Worm (Caenorhabditis elegans) whole organism, young adult: ENCODE measurements around the gene C32C4.16.

Experiments
- B0035.1 ChIP-seq: sonication (generic microtip); optimal IDR thresholded peaks from 2 replicates; lab custom pipeline; 2016; ENCODE audit warnings: missing genetic modification characterization, mild to moderate bottlenecking, missing compliant biosample characterization, missing genotype, missing genetic modification reagents
- B0336.3 ChIP-seq: fragments of 200-800 bp; sonication (Bioruptor generic); IDR thresholded peaks from 2 replicates; pipeline ENCODE4 v1.3.6; 2022; ENCODE audit warnings: missing genetic modification characterization, missing compliant biosample characterization
- F33H1.4 ChIP-seq: fragments of 200-800 bp; sonication (Bioruptor generic); IDR thresholded peaks from 2 replicates; pipeline ENCODE4 v1.3.6; 2022; ENCODE audit warnings: missing genetic modification reagents, missing genetic modification characterization, missing compliant biosample characterization
- F37B4.10 ChIP-seq: fragments of 200-800 bp; sonication (Bioruptor generic); IDR thresholded peaks from 2 replicates; pipeline ENCODE4 v1.3.6; 2022; ENCODE audit warnings: missing genetic modification characterization, missing compliant biosample characterization
- F52B5.7 ChIP-seq: sonication (generic microtip); optimal IDR thresholded peaks from 2 replicates; lab custom pipeline; 2016; ENCODE audit warnings: mild to moderate bottlenecking, missing genetic modification characterization, missing compliant biosample characterization
- F55B11.4 ChIP-seq: sonication (generic microtip); optimal IDR thresholded peaks from 2 replicates; lab custom pipeline; 2016; ENCODE audit warnings: missing compliant biosample characterization, missing genetic modification characterization, borderline replicate concordance; ENCODE audit not compliant: insufficient read depth
- F57A8.1 ChIP-seq: fragments of 200-800 bp; sonication (Bioruptor generic); optimal IDR thresholded peaks from 2 replicates; lab custom pipeline; 2018; ENCODE audit warnings: mild to moderate bottlenecking, missing genetic modification characterization, moderate library complexity, missing compliant biosample characterization
- K11D2.4 ChIP-seq: fragments of 200-800 bp; sonication (Bioruptor generic); IDR thresholded peaks from 2 replicates; pipeline ENCODE4 v1.3.6; 2022; ENCODE audit warnings: missing genetic modification reagents, missing genetic modification characterization, missing compliant biosample characterization
- K12H6.12 ChIP-seq: fragments of 200-800 bp; sonication (Bioruptor generic); optimal IDR thresholded peaks from 2 replicates; lab custom pipeline; 2018; ENCODE audit warnings: mild to moderate bottlenecking, missing genetic modification characterization, missing compliant biosample characterization
- Y67H2A.10 ChIP-seq: fragments of 200-800 bp; sonication (Bioruptor generic); conservative IDR thresholded peaks from 2 replicates; pipeline ENCODE4 v1.3.6; 2022; ENCODE audit warnings: missing genetic modification reagents, missing genetic modification characterization, missing compliant biosample characterization
- Y79H2A.3 ChIP-seq: fragments of 200-800 bp; sonication (Bioruptor generic); conservative IDR thresholded peaks from 2 replicates; pipeline ENCODE4 v1.3.6; 2022; ENCODE audit warnings: missing genetic modification reagents, missing genetic modification characterization, missing compliant biosample characterization
- akir-1 ChIP-seq: fragments of 200-800 bp; sonication (Bioruptor generic); optimal IDR thresholded peaks from 2 replicates; lab custom pipeline; 2018; ENCODE audit warnings: mild to moderate bottlenecking, missing genetic modification characterization, moderate library complexity, missing compliant biosample characterization
- ama-1 ChIP-seq, 3 experiments: fragments of 150-350 bp in 1 of 3; sonication (generic microtip) in 2 of 3; optimal IDR thresholded peaks; 2 replicates each; lab custom pipeline; 2014 to 2018; ENCODE audit warnings: missing biosample characterization in 2 of 3, missing genetic modification characterization in 2 of 3, missing genetic modification reagents in 2 of 3
- aptf-3 ChIP-seq: fragments of 200-800 bp; sonication (Bioruptor generic); IDR thresholded peaks from 2 replicates; pipeline ENCODE4 v1.3.6; 2022; ENCODE audit warnings: missing genetic modification characterization, missing compliant biosample characterization
- attf-3 ChIP-seq: fragments of 200-800 bp; sonication (Bioruptor generic); conservative IDR thresholded peaks from 2 replicates; pipeline ENCODE4 v1.3.6; 2022; ENCODE audit warnings: missing genetic modification reagents, missing genetic modification characterization, missing compliant biosample characterization
- attf-5 ChIP-seq: fragments of 200-800 bp; sonication (Bioruptor generic); optimal IDR thresholded peaks from 2 replicates; lab custom pipeline; 2018; ENCODE audit warnings: mild to moderate bottlenecking, missing genetic modification characterization, missing compliant biosample characterization
- cebp-1 ChIP-seq, 2 experiments: fragments of 200-800 bp in 1 of 2; sonication (Bioruptor generic) in 1 of 2; sonication (generic microtip) in 1 of 2; IDR thresholded peaks in 1 of 2; optimal IDR thresholded peaks in 1 of 2; 2 replicates each; pipeline versions ENCODE4 v1.3.6 to Lab custom; 2017 to 2022; ENCODE audit warnings: missing compliant biosample characterization in 2 of 2, missing genetic modification characterization in 2 of 2, mild to moderate bottlenecking in 1 of 2, missing genetic modification reagents in 1 of 2, moderate library complexity in 1 of 2
- ceh-27 ChIP-seq: fragments of 200-800 bp; sonication (Bioruptor generic); optimal IDR thresholded peaks from 2 replicates; lab custom pipeline; 2018; ENCODE audit warnings: mild to moderate bottlenecking, missing genetic modification characterization, moderate library complexity, missing compliant biosample characterization
- chd-7 ChIP-seq: sonication (generic microtip); optimal IDR thresholded peaks from 2 replicates; lab custom pipeline; 2016; ENCODE audit warnings: mild to moderate bottlenecking, missing genetic modification characterization, moderate library complexity, missing compliant biosample characterization
- die-1 ChIP-seq: sonication (generic microtip); optimal IDR thresholded peaks from 2 replicates; lab custom pipeline; 2016; ENCODE audit warnings: missing genotype, mild to moderate bottlenecking, missing genetic modification characterization, missing compliant biosample characterization
- hsf-1 ChIP-seq: fragments of 200-800 bp; sonication (Bioruptor generic); IDR thresholded peaks from 2 replicates; pipeline ENCODE4 v1.3.6; 2022; ENCODE audit warnings: missing genetic modification reagents, missing genetic modification characterization, missing compliant biosample characterization
- let-526 ChIP-seq: fragments of 200-800 bp; sonication (Bioruptor generic); IDR thresholded peaks from 2 replicates; pipeline ENCODE4 v1.3.6; 2022; ENCODE audit warnings: missing genetic modification reagents, missing genetic modification characterization, missing compliant biosample characterization
- lsl-1 ChIP-seq: fragments of 200-800 bp; sonication (Bioruptor generic); optimal IDR thresholded peaks from 2 replicates; lab custom pipeline; 2018; ENCODE audit warnings: mild to moderate bottlenecking, missing genetic modification characterization, moderate library complexity, missing compliant biosample characterization
- mes-4 ChIP-seq: sonication (generic microtip); optimal IDR thresholded peaks from 2 replicates; lab custom pipeline; 2016; ENCODE audit warnings: missing genotype, missing genetic modification characterization, missing compliant biosample characterization
- mxl-1 ChIP-seq: sonication (generic microtip); optimal IDR thresholded peaks from 2 replicates; lab custom pipeline; 2016; ENCODE audit warnings: missing genetic modification characterization, missing compliant biosample characterization
- nfya-2 ChIP-seq: fragments of 200-800 bp; sonication (Bioruptor generic); IDR thresholded peaks from 2 replicates; pipeline ENCODE4 v1.3.6; 2022; ENCODE audit warnings: missing genetic modification reagents, missing genetic modification characterization, missing compliant biosample characterization
- pha-4 ChIP-seq: fragments of 150-350 bp; sonication (generic microtip); optimal IDR thresholded peaks from 2 replicates; lab custom pipeline; 2014; ENCODE audit warnings: missing biosample characterization, missing genetic modification reagents, missing genetic modification characterization
- rcor-1 ChIP-seq: fragments of 200-800 bp; sonication (Bioruptor generic); IDR thresholded peaks from 2 replicates; pipeline ENCODE4 v1.3.6; 2022; ENCODE audit warnings: missing genetic modification reagents, missing genetic modification characterization, missing compliant biosample characterization
- sea-2 ChIP-seq: fragments of 200-800 bp; sonication (Bioruptor generic); IDR thresholded peaks from 2 replicates; pipeline ENCODE4 v1.3.6; 2022; ENCODE audit warnings: missing genetic modification characterization, missing compliant biosample characterization
- snpc-1.1 ChIP-seq: sonication (generic microtip); optimal IDR thresholded peaks from 2 replicates; lab custom pipeline; 2017; ENCODE audit warnings: missing genetic modification characterization, mild to moderate bottlenecking, missing compliant biosample characterization, antibody characterized with exemption, moderate library complexity, missing genotype, missing genetic modification reagents; ENCODE audit not compliant: insufficient read depth
- snpc-4 ChIP-seq, 5 experiments: fragments of 150-350 bp in 1 of 5; sonication (generic microtip) in 4 of 5; optimal IDR thresholded peaks; 2 replicates each; lab custom pipeline; 2014 to 2018; ENCODE audit warnings: missing genetic modification characterization in 5 of 5, missing biosample characterization in 3 of 5, antibody characterized with exemption in 2 of 5, mild to moderate bottlenecking in 2 of 5, missing compliant biosample characterization in 2 of 5, missing genotype in 2 of 5, moderate library complexity in 2 of 5, missing genetic modification reagents in 1 of 5
- somi-1 ChIP-seq: fragments of 200-800 bp; sonication (Bioruptor generic); optimal IDR thresholded peaks from 2 replicates; lab custom pipeline; 2018; ENCODE audit warnings: mild to moderate bottlenecking, missing genetic modification characterization, missing compliant biosample characterization
- sptf-2 ChIP-seq: fragments of 200-800 bp; sonication (Bioruptor generic); optimal IDR thresholded peaks from 2 replicates; lab custom pipeline; 2018; ENCODE audit warnings: mild to moderate bottlenecking, missing genetic modification characterization, missing compliant biosample characterization
- tbx-9 ChIP-seq: sonication (generic microtip); optimal IDR thresholded peaks from 2 replicates; lab custom pipeline; 2016; ENCODE audit warnings: borderline replicate concordance, missing genetic modification characterization, inconsistent platforms, missing compliant biosample characterization
- zfh-2 ChIP-seq: fragments of 200-800 bp; sonication (Bioruptor generic); conservative IDR thresholded peaks from 2 replicates; pipeline ENCODE4 v1.3.6; 2022; ENCODE audit warnings: missing genetic modification reagents, missing genetic modification characterization, missing compliant biosample characterization
- ztf-18 ChIP-seq: sonication (generic microtip); optimal IDR thresholded peaks from 2 replicates; lab custom pipeline; 2016; ENCODE audit warnings: missing genotype, mild to moderate bottlenecking, missing genetic modification characterization, missing compliant biosample characterization
- ztf-22 ChIP-seq: fragments of 200-800 bp; sonication (Bioruptor generic); optimal IDR thresholded peaks from 2 replicates; lab custom pipeline; 2018; ENCODE audit warnings: mild to moderate bottlenecking, missing genetic modification characterization, moderate library complexity, missing compliant biosample characterization
- ztf-26 ChIP-seq: sonication (generic microtip); optimal IDR thresholded peaks from 2 replicates; lab custom pipeline; 2017; ENCODE audit warnings: missing genetic modification characterization, missing compliant biosample characterization
- ztf-3 ChIP-seq: fragments of 200-800 bp; sonication (Bioruptor generic); optimal IDR thresholded peaks from 2 replicates; lab custom pipeline; 2018; ENCODE audit warnings: mild to moderate bottlenecking, missing genetic modification characterization, missing compliant biosample characterization

Gene C32C4.16

ce11 chrV:10677459-10677858, 30.1 kb downstream of the C32C4.16 start:
- TF ChIP-seq zfh-2 (GFP tag; lab: Robert Waterston, UW), result 0 out of 2 replicates have a peak, but pooled peaks have one; percentile 36
- no peak for TF ChIP-seq Y67H2A.10 (GFP tag; lab: Robert Waterston, UW)
- peak; percentile 35 for TF ChIP-seq K12H6.12 (tag; lab: Kevin White, UChicago)
- peak; percentile 8 for TF ChIP-seq ceh-27

DNA sequence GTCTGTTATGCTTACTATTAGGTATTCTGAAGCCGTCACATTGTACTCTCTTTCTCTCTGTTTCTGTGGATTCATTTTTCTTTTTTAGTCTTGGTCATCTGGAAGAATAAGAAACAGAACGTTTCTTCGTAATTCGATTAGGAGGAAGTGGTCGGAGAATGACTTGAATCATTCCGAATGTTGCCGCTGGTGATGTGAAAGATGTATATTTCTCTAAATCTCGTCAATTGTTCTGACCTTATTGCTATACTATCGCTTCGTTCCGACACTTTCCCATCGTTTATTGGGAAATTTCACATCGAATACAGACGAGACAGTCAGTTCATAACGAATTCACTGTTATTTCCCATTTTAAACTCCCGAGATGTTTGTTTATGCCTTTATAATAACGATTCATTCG, 31.7 kb downstream of the C32C4.16 start:
- no peak for TF ChIP-seq rcor-1 (GFP tag; lab: Robert Waterston, UW)
- TF ChIP-seq sptf-2 (GFP tag; lab: Kevin White, UChicago), result no peak
- TF ChIP-seq mes-4 (tag; lab: Kevin White, UChicago), result no peak
- no peak for TF ChIP-seq nfya-2 (GFP tag; lab: Robert Waterston, UW)
- no peak for TF ChIP-seq F33H1.4
- no peak for TF ChIP-seq B0035.1
- TF ChIP-seq K11D2.4 (GFP tag; lab: Robert Waterston, UW), result no peak
- TF ChIP-seq akir-1, result no peak
- TF ChIP-seq F37B4.10 (GFP tag; lab: Robert Waterston, UW), result no peak
- no peak for TF ChIP-seq sea-2 (GFP tag; lab: Robert Waterston, UW)
- no peak for TF ChIP-seq lsl-1
- TF ChIP-seq Y79H2A.3 (GFP tag; lab: Robert Waterston, UW), result no peak
- TF ChIP-seq, all 124 proteins: peak for 0

DNA sequence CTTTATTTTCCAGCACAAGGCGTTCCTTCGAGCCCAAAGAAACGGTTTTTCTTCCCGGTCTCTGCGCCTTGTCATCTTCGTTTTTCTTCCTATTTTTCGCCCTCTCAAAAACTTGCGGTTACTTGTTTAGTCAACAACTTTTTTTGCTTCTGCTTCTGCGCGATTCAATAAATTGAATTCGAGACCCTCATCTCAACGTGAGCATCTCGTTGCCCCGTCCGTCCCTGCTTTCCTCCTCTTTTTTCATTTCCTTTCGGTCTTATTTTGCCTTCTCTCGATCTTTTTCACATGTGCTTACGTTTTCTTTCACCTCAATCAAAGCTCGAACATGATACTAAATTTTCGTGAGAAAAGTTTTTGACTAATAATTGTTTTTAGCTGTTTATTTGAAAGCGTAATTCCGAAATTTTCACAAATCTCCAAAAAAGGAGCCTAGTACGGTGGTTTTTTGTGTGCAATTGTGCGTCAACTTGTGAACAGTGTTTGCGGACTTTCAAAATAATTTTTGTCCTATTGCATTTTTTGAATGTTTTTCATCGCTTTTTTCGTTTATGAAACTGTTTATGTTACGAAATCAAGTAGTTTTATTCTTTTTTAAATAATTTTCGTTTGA, 32.7 kb downstream of the C32C4.16 start:
- TF ChIP-seq die-1 (tag; lab: Kevin White, UChicago) (no peak), pha-4 (tag; lab: Kevin White, UChicago) (no peak), ama-1 (optimal IDR thresholded peaks at IDR 0.05; lab: Kevin White, UChicago) (no peak), ama-1 (GFP tag; optimal IDR thresholded peaks at IDR 0.05; lab: Kevin White, UChicago) (no peak), mxl-1 (tag; lab: Kevin White, UChicago) (no peak), lsl-1 (peak; percentile 51), F52B5.7 (tag; lab: Kevin White, UChicago) (no peak), snpc-1.1 (tag; lab: Kevin White, UChicago) (no peak), let-526 (no peak), cebp-1 (GFP tag; IDR thresholded peaks at IDR 0.05; lab: Robert Waterston, UW) (no peak), cebp-1 (tag; optimal IDR thresholded peaks at IDR 0.05; lab: Kevin White, UChicago) (peak; percentile 11), tbx-9 (tag; lab: Kevin White, UChicago) (no peak), aptf-3 (GFP tag; lab: Robert Waterston, UW) (no peak), ztf-26 (no peak), ztf-3 (GFP tag; lab: Kevin White, UChicago) (no peak)

- peak; percentile 59 for TF ChIP-seq ztf-26
- TF ChIP-seq zfh-2 (GFP tag; lab: Robert Waterston, UW), result peak; percentile 72
- TF ChIP-seq chd-7 (tag; lab: Kevin White, UChicago), result peak; percentile 27
- TF ChIP-seq K11D2.4 (GFP tag; lab: Robert Waterston, UW), result no peak
- TF ChIP-seq hsf-1, result no peak
- 0 out of 2 replicates have a peak, but pooled peaks have one; percentile 17 for TF ChIP-seq let-526
- TF ChIP-seq F55B11.4 (tag; lab: Kevin White, UChicago), result no peak
- peak; percentile 33 for TF ChIP-seq F52B5.7 (tag; lab: Kevin White, UChicago)
- peak; percentile 40 for TF ChIP-seq ceh-27
- TF ChIP-seq snpc-4 (GFP tag; optimal IDR thresholded peaks at IDR 0.05; lab: Kevin White, UChicago), result no peak
- TF ChIP-seq snpc-4 (tag; optimal IDR thresholded peaks at IDR 0.05; lab: Kevin White, UChicago), result peak in 1 of 4 experiments; percentile 2
- peak; percentile 42 for TF ChIP-seq ztf-22
- TF ChIP-seq ztf-18 (tag; lab: Kevin White, UChicago), result no peak
- peak; percentile 29 for TF ChIP-seq somi-1 (GFP tag; lab: Kevin White, UChicago)
- TF ChIP-seq attf-3, result no peak
- TF ChIP-seq F57A8.1, result peak; percentile 18
- TF ChIP-seq B0336.3 (GFP tag; lab: Robert Waterston, UW), result peak; percentile 79; the same call in 1 of the 2 replicates
- TF ChIP-seq snpc-1.1 (tag; lab: Kevin White, UChicago), result no peak
- TF ChIP-seq attf-5 (GFP tag; lab: Kevin White, UChicago), result peak; percentile 31
Measured at ce11 chrV:10681117-10681959, 34.0 kb downstream of the C32C4.16 start.
